Worm (Caenorhabditis elegans) whole organism, L4/young adult: ENCODE results near the gene cut-5.

Experiments used
- W03F9.2 ChIP-seq: fragments of 150-350 bp; optimal IDR thresholded peaks from 2 replicates; lab custom pipeline; 2014; ENCODE audit warnings: missing biosample characterization, missing genetic modification characterization
- dao-5 ChIP-seq: sonication (generic microtip); optimal IDR thresholded peaks from 2 replicates; lab custom pipeline; 2016; ENCODE audit warnings: missing genotype, missing genetic modification characterization, moderate library complexity, missing compliant biosample characterization
- him-1 ChIP-seq: sonication (generic microtip); optimal IDR thresholded peaks from 2 replicates; lab custom pipeline; 2016; ENCODE audit warnings: missing genotype, missing genetic modification reagents, missing genetic modification characterization, missing compliant biosample characterization

DNA sequence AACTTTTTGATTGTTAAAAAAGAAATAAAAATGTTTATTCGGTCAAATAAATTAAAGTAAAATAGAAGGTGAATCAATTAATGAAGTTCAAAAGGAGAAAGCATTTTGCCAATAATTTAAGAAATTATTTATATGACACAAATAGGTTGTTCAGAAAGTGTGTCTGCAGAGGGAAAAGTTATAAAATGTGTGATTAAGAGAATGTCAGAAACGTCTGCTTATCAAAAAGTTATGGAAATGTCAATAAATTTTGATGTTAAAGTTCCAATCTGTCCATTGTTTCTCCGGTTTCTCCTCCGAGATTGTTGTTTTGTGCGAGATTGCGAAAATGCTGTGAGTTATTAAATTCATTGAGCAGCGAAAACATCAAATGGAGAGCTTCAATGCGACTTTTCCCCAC lies 41.7 kb upstream of the cut-5 start, which contains the start of gene rme-4:
- no peak for TF ChIP-seq dao-5 (tag; lab: Kevin White, UChicago)
- no peak for TF ChIP-seq W03F9.2 (tag; lab: Kevin White, UChicago)
- TF ChIP-seq him-1, result no peak
